Worm (Caenorhabditis elegans) whole organism, L3 larva: Measurements from ENCODE around the gene M28.4.
A peak's percentile ranks its signal among the peaks of the same experiment; 100 is the strongest.

Experiments used
- ama-1 ChIP-seq: fragments of 150-350 bp; optimal IDR thresholded peaks from 2 replicates; lab custom pipeline; 2018
- ceh-28 ChIP-seq: fragments of 150-350 bp; optimal IDR thresholded peaks from 2 replicates; lab custom pipeline; 2014; ENCODE audit warnings: missing biosample characterization, missing genetic modification reagents, missing genetic modification characterization
- ceh-82 ChIP-seq: fragments of 150-350 bp; optimal IDR thresholded peaks from 2 replicates; lab custom pipeline; 2014; ENCODE audit warnings: missing biosample characterization, missing genetic modification characterization
- egl-5 ChIP-seq: fragments of 150-350 bp; optimal IDR thresholded peaks from 2 replicates; lab custom pipeline; 2017; ENCODE audit warnings: missing biosample characterization, missing genetic modification reagents, missing genetic modification characterization, inconsistent platforms
- elt-1 ChIP-seq: fragments of 150-350 bp; optimal IDR thresholded peaks from 2 replicates; lab custom pipeline; 2014; ENCODE audit warnings: missing biosample characterization, missing genetic modification characterization
- elt-3 ChIP-seq, 3 experiments: fragments of 150-350 bp in 1 of 3; sonication (generic microtip) in 2 of 3; optimal IDR thresholded peaks; 2 replicates in 2 of 3; 4 replicates in 1 of 3; lab custom pipeline; 2014 to 2017; ENCODE audit warnings: missing biosample characterization in 3 of 3, missing genetic modification characterization in 3 of 3
- fkh-10 ChIP-seq: sonication (generic microtip); optimal IDR thresholded peaks from 2 replicates; lab custom pipeline; 2017; ENCODE audit warnings: missing biosample characterization, missing genetic modification reagents, missing genetic modification characterization
- lin-39 ChIP-seq: fragments of 150-350 bp; optimal IDR thresholded peaks from 2 replicates; lab custom pipeline; 2018; ENCODE audit warnings: missing biosample characterization, missing genetic modification reagents, missing genetic modification characterization
- nhr-237 ChIP-seq: fragments of 150-350 bp; optimal IDR thresholded peaks from 2 replicates; lab custom pipeline; 2014; ENCODE audit warnings: missing biosample characterization, missing genetic modification characterization
- nhr-77 ChIP-seq: fragments of 150-350 bp; optimal IDR thresholded peaks from 2 replicates; lab custom pipeline; 2014; ENCODE audit warnings: missing biosample characterization, missing genetic modification characterization
- pha-4 ChIP-seq: fragments of 150-350 bp; optimal IDR thresholded peaks from 2 replicates; lab custom pipeline; 2014; ENCODE audit warnings: missing biosample characterization, missing genetic modification reagents, missing genetic modification characterization
- pqm-1 ChIP-seq: fragments of 150-350 bp; optimal IDR thresholded peaks from 2 replicates; lab custom pipeline; 2017; ENCODE audit warnings: missing biosample characterization, missing genetic modification characterization, inconsistent platforms
- snpc-4 ChIP-seq: fragments of 150-350 bp; optimal IDR thresholded peaks from 2 replicates; lab custom pipeline; 2014; ENCODE audit warnings: missing biosample characterization, missing genetic modification characterization
- unc-39 ChIP-seq: sonication (generic microtip); optimal IDR thresholded peaks from 4 replicates; lab custom pipeline; 2017; ENCODE audit warnings: missing biosample characterization, missing genetic modification characterization

DNA sequence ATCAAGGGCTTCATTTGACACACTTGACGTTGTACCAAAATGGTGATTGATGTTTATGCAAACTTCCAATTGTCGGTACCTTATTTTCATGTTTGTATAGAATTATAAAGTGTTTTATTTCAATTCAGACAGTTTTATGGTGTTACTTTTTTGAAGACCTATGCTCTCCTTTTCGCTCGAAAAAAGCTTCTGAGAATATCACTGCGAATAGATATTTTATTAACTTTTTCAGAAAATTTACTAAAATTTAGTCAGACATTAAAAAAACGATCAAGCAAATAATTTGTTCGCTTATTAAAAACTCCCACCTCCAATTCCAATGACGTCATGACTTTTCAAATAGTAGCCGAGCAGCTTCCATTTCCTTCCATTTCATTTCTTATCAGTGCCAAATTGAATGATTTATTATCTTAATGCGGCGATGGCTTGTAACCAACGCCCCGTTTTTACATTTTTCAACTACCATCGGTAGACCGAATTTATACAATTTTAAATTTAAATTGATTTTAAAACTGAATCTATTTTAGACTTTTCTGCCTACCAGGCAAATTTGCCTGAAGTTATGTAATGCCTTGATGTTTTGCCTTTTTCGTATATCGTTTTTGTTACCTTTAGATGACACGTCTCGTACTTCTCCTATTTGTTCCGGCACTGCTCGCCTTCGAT is 3.5 kb downstream of the M28.4 start, which contains the start of gene M28.10:
- TF ChIP-seq nhr-237 (tag; lab: Kevin White, UChicago) (no peak), elt-1 (tag; lab: Kevin White, UChicago) (no peak), ceh-82 (tag; lab: Kevin White, UChicago) (no peak), ceh-28 (no peak), nhr-77 (tag; lab: Kevin White, UChicago) (no peak), lin-39 (tag; lab: Kevin White, UChicago) (no peak), fkh-10 (no peak), snpc-4 (tag; lab: Kevin White, UChicago) (no peak), pqm-1 (tag; lab: Kevin White, UChicago) (peak; percentile 12), unc-39 (tag; lab: Kevin White, UChicago) (no peak), elt-3 (tag; optimal IDR thresholded peaks at IDR 0.05; lab: Kevin White, UChicago) (no peak), ama-1 (lab: Kevin White, UChicago) (no peak), pha-4 (tag; lab: Kevin White, UChicago) (no peak), egl-5 (no peak)
